Worm (Caenorhabditis elegans) whole organism, L1 larva: ENCODE measurements around the gene srd-4.

ENCODE experiments used
- F16B12.6 ChIP-seq: fragments of 150-350 bp; optimal IDR thresholded peaks from 2 replicates; lab custom pipeline; 2014; ENCODE audit warnings: missing biosample characterization, missing genetic modification characterization
- Y116A8C.19 ChIP-seq: sonication (generic microtip); optimal IDR thresholded peaks from 2 replicates; lab custom pipeline; 2016; ENCODE audit warnings: missing compliant biosample characterization, missing genetic modification characterization, borderline replicate concordance
- aha-1 ChIP-seq: fragments of 150-350 bp; optimal IDR thresholded peaks from 2 replicates; lab custom pipeline; 2014; ENCODE audit warnings: missing biosample characterization, missing genetic modification characterization
- blmp-1 ChIP-seq: fragments of 150-350 bp; optimal IDR thresholded peaks from 2 replicates; lab custom pipeline; 2014; ENCODE audit warnings: missing biosample characterization, missing genetic modification characterization
- ceh-63 ChIP-seq: fragments of 200-800 bp; sonication (Bioruptor generic); optimal IDR thresholded peaks from 2 replicates; lab custom pipeline; 2018; ENCODE audit warnings: mild to moderate bottlenecking, missing genetic modification characterization, missing compliant biosample characterization
- ceh-90 ChIP-seq: sonication (generic microtip); optimal IDR thresholded peaks from 2 replicates; lab custom pipeline; 2016; ENCODE audit warnings: missing genetic modification characterization, missing compliant biosample characterization
- ces-1 ChIP-seq: fragments of 150-350 bp; optimal IDR thresholded peaks from 2 replicates; lab custom pipeline; 2014; ENCODE audit warnings: missing biosample characterization, missing genetic modification reagents, missing genetic modification characterization
- dpl-1 ChIP-seq, 3 experiments: fragments of 150-350 bp in 2 of 3; sonication (generic microtip) in 1 of 3; optimal IDR thresholded peaks; 2 replicates each; lab custom pipeline; 2014 to 2017; ENCODE audit warnings: missing biosample characterization in 3 of 3, missing genetic modification characterization in 3 of 3, missing genetic modification reagents in 3 of 3
- egl-13 ChIP-seq: sonication (generic microtip); optimal IDR thresholded peaks from 2 replicates; lab custom pipeline; 2016; ENCODE audit warnings: missing genotype, missing genetic modification reagents, missing genetic modification characterization, missing compliant biosample characterization
- egl-27 ChIP-seq, 2 experiments: fragments of 150-350 bp in 1 of 2; sonication (generic microtip); optimal IDR thresholded peaks; 3 replicates each; lab custom pipeline; 2017 to 2018; ENCODE audit warnings: missing biosample characterization in 2 of 2, missing genetic modification characterization in 2 of 2, missing genetic modification reagents in 2 of 2
- ets-5 ChIP-seq: fragments of 200-800 bp; sonication (Bioruptor generic); IDR thresholded peaks from 2 replicates; pipeline ENCODE4 v1.3.6; 2022; ENCODE audit warnings: missing genetic modification characterization, missing compliant biosample characterization
- fkh-10 ChIP-seq: sonication (generic microtip); optimal IDR thresholded peaks from 2 replicates; lab custom pipeline; 2017; ENCODE audit warnings: missing biosample characterization, missing genetic modification reagents, missing genetic modification characterization
- fkh-4 ChIP-seq: sonication (generic microtip); optimal IDR thresholded peaks from 2 replicates; lab custom pipeline; 2016; ENCODE audit warnings: missing compliant biosample characterization, missing genetic modification characterization, borderline replicate concordance
- fos-1 ChIP-seq: fragments of 150-350 bp; optimal IDR thresholded peaks from 2 replicates; lab custom pipeline; 2014; ENCODE audit warnings: missing biosample characterization, missing genetic modification characterization
- hlh-17 ChIP-seq: fragments of 200-800 bp; sonication (Bioruptor generic); optimal IDR thresholded peaks from 2 replicates; lab custom pipeline; 2018; ENCODE audit warnings: missing genetic modification characterization, mild to moderate bottlenecking, missing compliant biosample characterization, moderate library complexity, borderline replicate concordance
- hlh-4 ChIP-seq: sonication (generic microtip); optimal IDR thresholded peaks from 2 replicates; lab custom pipeline; 2016; ENCODE audit warnings: mild to moderate bottlenecking, missing genetic modification characterization, missing compliant biosample characterization
- hpl-2 ChIP-seq: fragments of 150-350 bp; optimal IDR thresholded peaks from 2 replicates; lab custom pipeline; 2014; ENCODE audit warnings: missing biosample characterization, missing genetic modification reagents, missing genetic modification characterization
- irx-1 ChIP-seq: sonication (generic microtip); optimal IDR thresholded peaks from 2 replicates; lab custom pipeline; 2016; ENCODE audit warnings: missing genetic modification characterization, missing compliant biosample characterization
- isw-1 ChIP-seq: fragments of 200-800 bp; sonication (Bioruptor generic); IDR thresholded peaks from 2 replicates; pipeline ENCODE4 v1.3.6; 2022; ENCODE audit warnings: missing genetic modification characterization, missing compliant biosample characterization
- lin-14 ChIP-seq: fragments of 200-800 bp; sonication (Bioruptor generic); optimal IDR thresholded peaks from 2 replicates; lab custom pipeline; 2018; ENCODE audit warnings: mild to moderate bottlenecking, missing genetic modification characterization, moderate library complexity, missing compliant biosample characterization
- lin-15B ChIP-seq: fragments of 150-350 bp; sonication (generic microtip); optimal IDR thresholded peaks from 3 replicates; lab custom pipeline; 2014; ENCODE audit warnings: missing biosample characterization, missing genetic modification characterization
- lin-35 ChIP-seq, 2 experiments: fragments of 150-350 bp; optimal IDR thresholded peaks; 2 replicates each; lab custom pipeline; 2014; ENCODE audit warnings: missing biosample characterization in 2 of 2, missing genetic modification characterization in 2 of 2, missing genetic modification reagents in 2 of 2
- lsy-2 ChIP-seq, 2 experiments: fragments of 150-350 bp; optimal IDR thresholded peaks; 2 replicates each; lab custom pipeline; 2014; ENCODE audit warnings: missing biosample characterization in 2 of 2, missing genetic modification characterization in 2 of 2
- mab-9 ChIP-seq: fragments of 200-800 bp; sonication (Bioruptor generic); IDR thresholded peaks from 2 replicates; pipeline ENCODE4 v1.3.6; 2022; ENCODE audit warnings: missing genetic modification reagents, missing genetic modification characterization, missing compliant biosample characterization
- mdl-1 ChIP-seq, 2 experiments: fragments of 150-350 bp; optimal IDR thresholded peaks; 2 replicates each; lab custom pipeline; 2014 to 2017; ENCODE audit warnings: missing biosample characterization in 2 of 2, missing genetic modification characterization in 2 of 2, inconsistent platforms in 1 of 2
- mef-2 ChIP-seq: fragments of 150-350 bp; optimal IDR thresholded peaks from 2 replicates; lab custom pipeline; 2014; ENCODE audit warnings: missing biosample characterization, missing genetic modification characterization
- nhr-11 ChIP-seq: fragments of 150-350 bp; optimal IDR thresholded peaks from 2 replicates; lab custom pipeline; 2014; ENCODE audit warnings: missing biosample characterization, missing genetic modification characterization
- nhr-19 ChIP-seq: fragments of 200-800 bp; sonication (Bioruptor generic); conservative IDR thresholded peaks from 2 replicates; pipeline ENCODE4 v1.3.6; 2022; ENCODE audit warnings: missing genetic modification characterization, missing compliant biosample characterization
- nhr-20 ChIP-seq: sonication (generic microtip); optimal IDR thresholded peaks from 2 replicates; lab custom pipeline; 2016; ENCODE audit warnings: mild to moderate bottlenecking, missing genetic modification characterization, missing compliant biosample characterization
- nhr-47 ChIP-seq: sonication (generic microtip); optimal IDR thresholded peaks from 2 replicates; lab custom pipeline; 2016; ENCODE audit warnings: mild to moderate bottlenecking, missing genetic modification characterization, moderate library complexity, missing compliant biosample characterization
- nhr-85 ChIP-seq: sonication (generic microtip); peaks from one replicate; lab custom pipeline; 2016; ENCODE audit warnings: missing genetic modification characterization, inconsistent platforms, missing compliant biosample characterization
- pag-3 ChIP-seq: sonication (generic microtip); optimal IDR thresholded peaks from 2 replicates; lab custom pipeline; 2017; ENCODE audit warnings: missing genetic modification characterization, mild to moderate bottlenecking, missing compliant biosample characterization, antibody characterized with exemption, borderline replicate concordance; ENCODE audit not compliant: insufficient read depth
- pax-3 ChIP-seq: fragments of 200-800 bp; sonication (Bioruptor generic); optimal IDR thresholded peaks from 2 replicates; lab custom pipeline; 2018; ENCODE audit warnings: mild to moderate bottlenecking, missing genetic modification characterization, moderate library complexity, missing compliant biosample characterization
- snpc-4 ChIP-seq: fragments of 150-350 bp; optimal IDR thresholded peaks from 2 replicates; lab custom pipeline; 2014; ENCODE audit warnings: missing biosample characterization, missing genetic modification characterization
- sox-4 ChIP-seq: sonication (generic microtip); optimal IDR thresholded peaks from 2 replicates; lab custom pipeline; 2016; ENCODE audit warnings: missing genetic modification characterization, missing compliant biosample characterization
- sptf-1 ChIP-seq: fragments of 150-350 bp; optimal IDR thresholded peaks from 2 replicates; lab custom pipeline; 2014; ENCODE audit warnings: missing biosample characterization, missing genetic modification characterization
- sup-37 ChIP-seq: fragments of 200-800 bp; sonication (Bioruptor generic); optimal IDR thresholded peaks from 2 replicates; lab custom pipeline; 2018; ENCODE audit warnings: mild to moderate bottlenecking, missing genetic modification characterization, missing compliant biosample characterization
- unc-62 ChIP-seq: fragments of 150-350 bp; optimal IDR thresholded peaks from 2 replicates; lab custom pipeline; 2014; ENCODE audit warnings: missing biosample characterization, missing genetic modification reagents, missing genetic modification characterization
- xbp-1 ChIP-seq: sonication (generic microtip); optimal IDR thresholded peaks from 2 replicates; lab custom pipeline; 2016; ENCODE audit warnings: missing genetic modification characterization, missing compliant biosample characterization
- ztf-4 ChIP-seq: fragments of 150-350 bp; optimal IDR thresholded peaks from 2 replicates; lab custom pipeline; 2014; ENCODE audit warnings: missing biosample characterization, missing genetic modification characterization

Gene srd-4

DNA sequence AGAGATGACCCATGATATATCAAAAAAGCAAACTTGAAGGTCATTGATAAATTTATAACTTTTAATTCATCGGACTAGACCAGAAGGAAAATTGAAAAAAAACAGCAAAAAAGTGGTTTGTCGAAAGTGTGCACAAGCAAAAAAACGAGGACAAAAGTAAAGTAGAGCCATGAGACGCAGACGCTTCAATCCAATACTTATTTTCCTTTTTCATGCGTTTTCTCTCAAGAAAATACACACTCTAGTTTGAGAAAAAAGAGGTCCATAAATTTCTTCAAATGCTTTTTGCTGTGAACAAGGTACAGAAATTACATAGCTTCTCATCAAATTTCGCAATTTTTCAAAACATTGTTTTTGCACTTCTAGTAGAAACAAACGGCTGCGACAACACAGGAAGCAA is 23.6 kb upstream of the srd-4 start (continued):
- TF ChIP-seq hlh-17 (GFP tag; lab: Kevin White, UChicago) (no peak), fos-1 (no peak), lin-14 (GFP tag; lab: Kevin White, UChicago) (peak; percentile 61), ces-1 (no peak), lin-35 (GFP tag; optimal IDR thresholded peaks at IDR 0.05; lab: Kevin White, UChicago) (no peak), isw-1 (GFP tag; lab: Robert Waterston, UW) (no peak), egl-13 (tag; lab: Kevin White, UChicago) (no peak), lsy-2 (tag; optimal IDR thresholded peaks at IDR 0.05; lab: Kevin White, UChicago) (peak in 1 of 2 experiments; percentile 23), hpl-2 (GFP tag; lab: Kevin White, UChicago) (no peak), sup-37 (GFP tag; lab: Kevin White, UChicago) (no peak), nhr-19 (GFP tag; lab: Robert Waterston, UW) (no peak), Y116A8C.19 (tag; lab: Kevin White, UChicago) (no peak)

DNA sequence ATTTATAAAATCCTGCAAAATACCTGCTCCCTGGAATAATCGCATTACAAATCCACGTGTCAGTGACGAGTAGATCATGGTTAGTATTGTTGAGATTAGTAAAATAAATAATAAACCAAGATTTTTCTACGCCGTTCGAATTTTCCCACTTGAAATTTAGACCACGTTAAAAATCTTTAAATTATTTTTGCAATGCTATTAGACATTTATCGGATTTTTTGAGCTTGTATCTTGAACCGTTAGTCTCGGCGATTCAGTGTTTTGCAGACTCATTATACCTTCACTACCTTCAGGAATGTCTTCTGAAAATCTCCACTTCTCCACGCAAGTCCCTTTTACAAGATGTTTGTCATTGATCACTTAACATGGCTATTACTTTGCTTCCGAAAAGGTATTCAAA is 22.5 kb upstream of the srd-4 start, which contains the start of gene C27A7.5:
C27A7.5 (minus strand) TSS at position 101 of the 400 bp plus-strand sequence.
- TF ChIP-seq fkh-10 (GFP tag; lab: Kevin White, UChicago) (no peak), xbp-1 (tag; lab: Kevin White, UChicago) (no peak), nhr-19 (GFP tag; lab: Robert Waterston, UW) (no peak), dpl-1 (GFP tag; optimal IDR thresholded peaks at IDR 0.05; lab: Kevin White, UChicago) (no peak), egl-27 (tag; optimal IDR thresholded peaks at IDR 0.05; lab: Kevin White, UChicago) (no peak), sptf-1 (tag; lab: Kevin White, UChicago) (no peak), aha-1 (tag; lab: Kevin White, UChicago) (no peak), blmp-1 (tag; lab: Kevin White, UChicago) (no peak), nhr-20 (tag; lab: Kevin White, UChicago) (no peak), lin-15B (tag; lab: Kevin White, UChicago) (no peak), pag-3 (tag; lab: Kevin White, UChicago) (no peak), unc-62 (GFP tag; lab: Kevin White, UChicago) (no peak), mdl-1 (tag; optimal IDR thresholded peaks at IDR 0.05; lab: Kevin White, UChicago) (no peak), ets-5 (GFP tag; lab: Robert Waterston, UW) (no peak), hlh-4 (tag; lab: Kevin White, UChicago) (no peak), F16B12.6 (tag; lab: Kevin White, UChicago) (no peak), mab-9 (GFP tag; lab: Robert Waterston, UW) (no peak), ceh-90 (tag; lab: Kevin White, UChicago) (no peak)

DNA sequence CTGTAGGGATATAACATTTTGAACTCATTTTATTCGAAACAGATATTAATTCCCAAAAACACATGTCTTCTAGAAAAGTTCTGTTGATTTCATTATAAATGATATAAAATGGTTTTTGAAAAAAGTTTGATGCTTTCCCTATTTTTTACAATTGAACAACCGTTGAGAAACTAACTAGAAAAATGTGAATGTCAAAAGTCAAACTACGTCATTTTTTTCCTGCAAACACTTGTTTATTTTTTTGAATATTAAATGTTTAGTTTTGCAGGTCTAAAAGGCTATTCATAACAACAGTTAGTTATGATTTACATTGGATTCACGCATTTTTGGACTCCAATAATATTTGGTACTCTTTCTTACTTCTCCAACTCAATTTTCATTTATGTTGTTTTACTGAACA is 21.8 kb upstream of the srd-4 start, which contains the start of gene srj-4:
srj-4 (plus strand) TSS at position 301 of the 400 bp plus-strand sequence.
- no peak for TF ChIP-seq isw-1 (GFP tag; lab: Robert Waterston, UW)
- TF ChIP-seq Y116A8C.19 (tag; lab: Kevin White, UChicago) = no peak
- TF ChIP-seq fkh-4 (tag; lab: Kevin White, UChicago) = no peak
- no peak for TF ChIP-seq mef-2 (tag; lab: Kevin White, UChicago)
- no peak for TF ChIP-seq unc-62 (GFP tag; lab: Kevin White, UChicago)
- no peak for TF ChIP-seq ceh-63 (GFP tag; lab: Kevin White, UChicago)
- no peak for TF ChIP-seq nhr-47 (tag; lab: Kevin White, UChicago)
- no peak for TF ChIP-seq pax-3 (tag; lab: Kevin White, UChicago)
- TF ChIP-seq nhr-85 (tag; lab: Kevin White, UChicago) = no peak
- TF ChIP-seq irx-1 (tag; lab: Kevin White, UChicago) = no peak
- no peak for TF ChIP-seq dpl-1 (GFP tag; optimal IDR thresholded peaks at IDR 0.05; lab: Kevin White, UChicago)
- TF ChIP-seq nhr-19 (GFP tag; lab: Robert Waterston, UW) = no peak
- no peak for TF ChIP-seq fkh-10 (GFP tag; lab: Kevin White, UChicago)
- TF ChIP-seq snpc-4 (tag; lab: Kevin White, UChicago) = no peak
- TF ChIP-seq pag-3 (tag; lab: Kevin White, UChicago) = no peak
- TF ChIP-seq nhr-11 (tag; lab: Kevin White, UChicago) = no peak
- no peak for TF ChIP-seq fos-1
- no peak for TF ChIP-seq ztf-4 (tag; lab: Kevin White, UChicago)
- TF ChIP-seq sox-4 (tag; lab: Kevin White, UChicago) = no peak
- TF ChIP-seq egl-27 (tag; optimal IDR thresholded peaks at IDR 0.05; lab: Kevin White, UChicago) = no peak
- TF ChIP-seq, all 84 proteins: peak for 0
